Fruit fly (Drosophila melanogaster): Measurements from ENCODE around the gene CG6565.
A peak's percentile ranks its signal among the peaks of the same experiment; 100 is the strongest.

Gene CG6565

DNA sequence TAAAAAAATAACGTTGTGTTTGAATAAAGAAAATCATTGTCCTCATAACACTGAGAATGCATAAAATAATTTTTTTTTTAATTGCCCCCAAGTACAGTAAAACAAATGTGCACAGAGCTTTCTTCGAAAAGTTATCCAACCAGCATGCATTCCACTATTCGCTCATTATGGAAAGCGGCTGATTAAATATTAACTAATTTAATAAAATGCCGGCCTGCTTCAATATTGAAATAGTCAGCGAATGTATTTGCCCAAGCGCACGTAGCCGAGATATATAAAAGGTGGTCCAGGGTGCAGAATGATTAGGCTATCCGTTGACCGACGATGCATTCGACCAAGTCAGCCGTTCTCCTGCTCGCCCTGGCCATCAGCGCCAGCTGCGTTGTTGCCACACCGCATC, 26.3 kb upstream of the CG6565 start, which contains the start of gene CG16826:
Gene CG16826, plus strand, starts transcription at position 301 of the 400 bp plus-strand sequence.
- no peak for TF ChIP-seq cyc (GFP tag; optimal IDR thresholded peaks at IDR 0.05)
- TF ChIP-seq esn (GFP tag; optimal IDR thresholded peaks at IDR 0.05), result no peak
- no peak for TF ChIP-seq CG6854 (GFP tag; optimal IDR thresholded peaks at IDR 0.05)
- no peak for TF ChIP-seq CG11762 (GFP tag; optimal IDR thresholded peaks at IDR 0.05; ENCODE audit: insufficient read depth)
- TF ChIP-seq Hr4 (GFP tag; optimal IDR thresholded peaks at IDR 0.05), result no peak
- no peak for TF ChIP-seq CG32006 (GFP tag; optimal IDR thresholded peaks at IDR 0.05)
- TF ChIP-seq CG6163 (GFP tag; IDR thresholded peaks at IDR 0.05), result no peak
- TF ChIP-seq svp (GFP tag), result no peak
- TF ChIP-seq CG10669 (GFP tag; optimal IDR thresholded peaks at IDR 0.05), result no peak
- no peak for TF ChIP-seq CG6792 (GFP tag; optimal IDR thresholded peaks at IDR 0.05)
- TF ChIP-seq net (GFP tag; optimal IDR thresholded peaks at IDR 0.05), result no peak

DNA sequence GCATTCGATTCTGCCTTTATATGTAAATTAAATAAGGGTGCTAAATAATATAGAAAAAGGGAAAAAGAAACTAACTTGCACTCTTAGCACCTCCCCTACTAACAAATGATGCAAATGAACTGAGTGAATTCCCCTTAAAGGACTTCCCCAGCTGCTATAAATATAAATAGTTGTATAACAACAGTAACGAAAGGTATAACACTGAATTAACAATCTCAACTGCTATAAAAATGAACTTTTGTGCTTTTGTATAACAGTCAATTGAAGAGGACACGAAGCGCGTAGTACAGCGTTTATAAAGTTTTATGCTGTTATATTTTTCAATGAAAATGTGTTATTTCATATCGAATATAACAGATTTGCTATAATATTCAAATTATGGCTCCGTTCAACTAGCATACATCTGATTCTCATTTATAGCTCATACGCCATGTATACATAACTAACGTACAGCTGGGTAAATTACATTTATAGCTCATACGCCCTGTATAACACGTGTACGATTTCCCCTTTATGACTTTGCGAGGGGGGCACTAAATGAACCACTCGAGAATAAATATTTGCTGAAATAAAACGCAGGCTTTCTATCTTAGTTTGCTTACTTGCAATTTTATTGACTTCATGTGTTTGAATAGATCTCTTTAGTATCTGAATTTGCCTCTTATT, 24.4 kb upstream of the CG6565 start:
- TF ChIP-seq Eip78C (GFP tag) (peak; percentile 73), fd59A (GFP tag; optimal IDR thresholded peaks at IDR 0.05) (no peak), dac (GFP tag; optimal IDR thresholded peaks at IDR 0.05) (no peak)

DNA sequence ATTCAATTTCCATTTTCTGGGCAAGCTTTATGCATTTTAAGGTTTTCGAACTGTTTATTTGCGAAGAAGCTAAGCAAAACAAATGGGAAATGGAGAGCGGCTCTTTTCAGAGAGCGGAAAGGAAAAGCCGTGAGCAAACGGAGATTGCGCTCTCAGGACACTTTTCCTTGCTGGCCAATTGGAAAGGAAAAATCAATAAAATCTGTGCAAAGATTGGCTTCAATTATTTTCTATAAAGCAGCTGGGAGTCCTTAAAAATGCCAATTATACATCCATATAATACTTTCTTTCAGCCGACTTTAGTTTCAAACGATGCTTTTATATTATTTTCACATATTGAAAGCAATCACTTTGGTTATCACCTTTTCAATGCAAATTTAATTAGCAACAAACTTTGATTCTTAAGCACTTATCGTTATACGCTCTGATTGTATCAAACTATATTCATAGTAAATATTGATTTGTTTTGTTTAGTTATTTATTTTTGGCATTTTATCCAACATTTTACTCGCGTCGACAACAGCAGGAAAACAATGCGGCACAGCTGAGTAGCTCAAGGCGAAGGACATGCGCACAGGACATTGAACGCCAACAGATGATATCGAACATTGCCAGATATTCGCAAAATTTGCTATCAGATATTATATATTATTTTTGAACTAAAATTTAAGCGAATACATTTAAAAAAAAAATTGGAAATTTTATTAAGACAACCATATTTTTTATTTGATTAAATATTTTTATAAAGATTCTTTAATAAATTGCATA, 19.1 kb upstream of the CG6565 start, which contains the start of gene CG9395:
Gene CG9395, minus strand, starts transcription at position 494 of the 768 bp plus-strand sequence.
- TF ChIP-seq esn (GFP tag; optimal IDR thresholded peaks at IDR 0.05) (no peak), CG6163 (GFP tag; IDR thresholded peaks at IDR 0.05) (no peak), dsx (GFP tag; optimal IDR thresholded peaks at IDR 0.05; ENCODE audit: poor library complexity, severe bottlenecking) (no peak), Gug (GFP tag; IDR thresholded peaks at IDR 0.05) (no peak), CG11294 (GFP tag; IDR thresholded peaks at IDR 0.05) (no peak)

DNA sequence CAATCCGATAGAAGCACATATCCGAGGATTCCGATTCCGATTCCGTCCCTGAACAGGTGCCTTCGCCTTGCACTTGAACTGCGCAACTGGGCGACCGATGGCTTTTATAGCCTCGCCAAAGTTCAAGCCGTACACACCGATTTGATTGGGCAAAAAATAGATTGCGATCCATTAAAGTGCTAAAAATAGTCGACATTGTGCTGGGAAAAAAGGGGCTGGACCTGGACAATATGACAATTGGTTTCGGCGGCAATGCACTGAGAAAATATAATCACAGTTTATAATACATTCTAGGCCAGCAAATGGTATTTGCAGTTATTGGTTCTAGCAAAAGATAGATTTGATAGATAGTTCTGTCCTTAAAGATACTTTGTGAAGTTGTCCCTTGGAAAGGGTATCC, 12.4 kb upstream of the CG6565 start, which contains the start of gene CG9377:
Gene CG9377, minus strand, starts transcription at position 101 of the 400 bp plus-strand sequence.
- TF ChIP-seq Eip93F (GFP tag; optimal IDR thresholded peaks at IDR 0.05) (no peak), lz (GFP tag; optimal IDR thresholded peaks at IDR 0.05) (no peak), dac (GFP tag; optimal IDR thresholded peaks at IDR 0.05) (no peak), CG8319 (GFP tag; optimal IDR thresholded peaks at IDR 0.05) (no peak), CG6276 (GFP tag; optimal IDR thresholded peaks at IDR 0.05) (no peak), CG11294 (GFP tag; IDR thresholded peaks at IDR 0.05) (no peak), salr (GFP tag; optimal IDR thresholded peaks at IDR 0.05) (no peak), CG1621 (tag; optimal IDR thresholded peaks at IDR 0.05) (no peak), CG34406 (GFP tag; optimal IDR thresholded peaks at IDR 0.05) (no peak)

DNA sequence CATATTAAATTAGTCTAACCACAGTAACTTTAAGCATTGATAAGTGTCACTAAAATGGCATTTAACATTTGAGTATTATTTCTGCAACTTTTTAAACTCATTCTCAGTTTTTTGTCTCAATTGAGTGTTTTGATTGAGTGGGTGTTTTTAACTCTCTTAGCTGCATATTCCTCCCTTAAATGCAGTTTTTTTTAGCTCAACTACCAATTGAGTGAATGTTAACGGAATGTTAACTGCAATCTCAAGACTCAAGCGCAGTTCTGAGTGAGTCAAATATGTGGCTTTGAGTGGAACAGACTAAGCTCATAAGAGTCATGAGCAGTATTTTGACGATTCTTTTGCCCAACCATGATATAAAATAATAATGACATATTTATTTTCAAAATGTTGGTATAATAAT, 10.9 kb upstream of the CG6565 start:
- no peak for TF ChIP-seq Blimp-1 (GFP tag; optimal IDR thresholded peaks at IDR 0.05)
- TF ChIP-seq Hr38 (GFP tag; optimal IDR thresholded peaks at IDR 0.05), result no peak
- no peak for TF ChIP-seq eg (GFP tag; IDR thresholded peaks at IDR 0.05)

DNA sequence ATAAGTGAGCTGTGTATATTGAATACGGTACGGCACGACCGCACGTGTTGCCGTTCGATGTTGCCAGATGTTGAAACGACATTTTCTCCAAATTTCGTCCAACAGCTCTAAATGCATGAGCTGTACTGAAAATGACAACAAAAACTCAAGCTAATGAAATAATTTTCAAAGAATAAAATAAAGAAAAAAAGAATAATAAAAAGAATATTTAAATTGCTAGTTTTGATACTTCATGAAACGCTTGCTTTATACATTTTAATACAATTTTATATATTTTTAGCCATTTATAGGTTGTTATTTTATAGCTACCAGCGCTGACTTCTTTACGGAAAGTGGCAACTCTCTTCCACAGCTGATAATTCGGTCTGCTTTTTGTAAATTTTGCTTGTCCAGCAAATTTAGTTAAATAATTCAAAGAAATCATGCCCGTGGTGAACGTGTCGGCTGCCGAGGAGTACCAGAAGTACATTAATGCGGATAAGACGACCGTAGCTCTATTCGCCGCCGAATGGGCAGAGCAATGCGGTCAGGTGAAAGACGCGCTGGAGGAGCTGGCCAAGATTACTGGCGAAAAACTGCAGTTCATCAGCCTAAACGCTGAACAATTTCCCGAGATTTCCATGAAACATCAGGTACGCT, 7.6 kb upstream of the CG6565 start, which contains the start of the genes Nnp-1 and Grx3:
Gene Nnp-1, minus strand, starts transcription at position 81 of the 639 bp plus-strand sequence.
Gene Grx3, plus strand, starts transcription at position 339 of the 639 bp plus-strand sequence.
- TF ChIP-seq CG16779 (tag; optimal IDR thresholded peaks at IDR 0.05) (no peak), eg (GFP tag; IDR thresholded peaks at IDR 0.05) (peak; percentile 32; the same call in 1 of the 3 replicates), CG6792 (GFP tag; optimal IDR thresholded peaks at IDR 0.05) (no peak), achi (GFP tag; optimal IDR thresholded peaks at IDR 0.05) (peak; percentile 52), cyc (GFP tag; optimal IDR thresholded peaks at IDR 0.05) (peak; percentile 35), CG10669 (GFP tag; optimal IDR thresholded peaks at IDR 0.05) (no peak), lz (GFP tag; optimal IDR thresholded peaks at IDR 0.05) (peak; percentile 48), CG1621 (tag; optimal IDR thresholded peaks at IDR 0.05) (peak; percentile 75), CG31627 (GFP tag; optimal IDR thresholded peaks at IDR 0.05) (peak; percentile 27), Blimp-1 (GFP tag; optimal IDR thresholded peaks at IDR 0.05) (no peak), acj6 (GFP tag; optimal IDR thresholded peaks at IDR 0.05) (peak; percentile 59), vri (GFP tag; optimal IDR thresholded peaks at IDR 0.05) (no peak), Sox15 (GFP tag; optimal IDR thresholded peaks at IDR 0.05) (peak; percentile 20), CG10631 (GFP tag; optimal IDR thresholded peaks at IDR 0.05) (peak; percentile 57), CG11902 (GFP tag; optimal IDR thresholded peaks at IDR 0.05) (peak; percentile 26), Eip75B (GFP tag; optimal IDR thresholded peaks at IDR 0.05) (no peak), Lpt (GFP tag; optimal IDR thresholded peaks at IDR 0.05) (no peak), Sox102F (GFP tag; optimal IDR thresholded peaks at IDR 0.05) (no peak), CG34406 (GFP tag; optimal IDR thresholded peaks at IDR 0.05) (peak; percentile 43)
